Fruit fly (Drosophila melanogaster) whole organism, prepupa: ENCODE results near the gene Top3alpha.

ENCODE experiments used
- CG10669 ChIP-seq: fragments of 200-800 bp; sonication (Bioruptor generic); optimal IDR thresholded peaks from 3 replicates; lab custom pipeline; 2018; ENCODE audit warnings: missing biosample characterization, mild to moderate bottlenecking, missing genetic modification characterization, moderate library complexity
- CG1621 ChIP-seq: fragments of 200-800 bp; sonication (Bioruptor generic); optimal IDR thresholded peaks from 3 replicates; lab custom pipeline; 2018; ENCODE audit warnings: missing biosample characterization, mild to moderate bottlenecking, missing genetic modification characterization
- CG34406 ChIP-seq: fragments of 200-800 bp; sonication (Bioruptor generic); optimal IDR thresholded peaks from 3 replicates; lab custom pipeline; 2016; ENCODE audit warnings: missing biosample characterization, missing genetic modification characterization
- CG3919 ChIP-seq: fragments of 200-800 bp; sonication (Bioruptor generic); optimal IDR thresholded peaks from 3 replicates; lab custom pipeline; 2016; ENCODE audit warnings: missing biosample characterization, missing genetic modification characterization
- CG6808 ChIP-seq: fragments of 200-800 bp; sonication (Bioruptor generic); optimal IDR thresholded peaks from 3 replicates; lab custom pipeline; 2017; ENCODE audit warnings: missing biosample characterization, missing genetic modification characterization, mild to moderate bottlenecking, moderate library complexity, missing genetic modification reagents
- CG8119 ChIP-seq: fragments of 200-800 bp; sonication (Bioruptor generic); IDR thresholded peaks from 3 replicates; pipeline ENCODE4 v1.3.6; 2022; ENCODE audit warnings: missing biosample characterization, missing genetic modification characterization
- Eip75B ChIP-seq: fragments of 200-800 bp; sonication (Bioruptor generic); optimal IDR thresholded peaks from 3 replicates; lab custom pipeline; 2016; ENCODE audit warnings: missing biosample characterization, missing genetic modification characterization
- Ets96B ChIP-seq: fragments of 200-800 bp; optimal IDR thresholded peaks from 2 replicates; lab custom pipeline; 2019; ENCODE audit warnings: missing biosample characterization, mild to moderate bottlenecking, missing genetic modification characterization, moderate library complexity
- fd59A ChIP-seq: fragments of 200-800 bp; sonication (Bioruptor generic); optimal IDR thresholded peaks from 2 replicates; lab custom pipeline; 2017; ENCODE audit warnings: missing biosample characterization, mild to moderate bottlenecking, missing genetic modification characterization, missing genetic modification reagents

DNA sequence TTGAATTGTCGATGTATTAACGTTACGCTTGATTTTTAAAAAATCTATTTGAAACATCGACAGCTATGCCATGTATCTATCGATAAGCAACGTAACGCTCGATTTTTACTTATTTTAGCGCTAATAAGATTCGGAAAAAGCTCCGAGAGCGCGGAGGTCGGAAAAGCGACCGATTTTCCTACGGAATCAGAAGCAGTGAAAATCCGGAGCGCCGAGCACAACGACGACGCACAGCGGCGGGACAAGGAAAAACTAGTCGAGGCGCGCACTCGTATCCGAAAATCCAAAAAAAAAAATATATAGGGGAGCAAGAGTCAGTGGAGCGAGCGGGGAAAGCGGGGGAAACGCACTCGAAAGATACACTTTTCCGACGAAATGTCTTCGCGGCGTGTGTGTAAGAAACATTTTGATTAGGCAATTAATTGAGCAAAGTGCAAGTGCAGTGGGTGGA, 20.7 kb downstream of the Top3alpha start, which contains the start of gene CG10132:
- TF ChIP-seq CG3919 (GFP tag; lab: Kevin White, UChicago): no peak
- TF ChIP-seq CG8119 (GFP tag; lab: Robert Waterston, UW): no peak
- TF ChIP-seq CG6808 (GFP tag; lab: Kevin White, UChicago): no peak
- no peak for TF ChIP-seq CG34406 (GFP tag; lab: Kevin White, UChicago)
- no peak for TF ChIP-seq fd59A
- TF ChIP-seq CG10669: no peak
- no peak for TF ChIP-seq Eip75B (GFP tag; lab: Kevin White, UChicago)
- TF ChIP-seq CG1621: no peak
- no peak for TF ChIP-seq Ets96B
